Worm (Caenorhabditis elegans) whole organism, young adult: ENCODE data around the gene C16C8.26.

ENCODE experiments used
- B0019.2 ChIP-seq: fragments of 200-800 bp; sonication (Bioruptor generic); conservative IDR thresholded peaks from 2 replicates; pipeline ENCODE4 v1.3.6; 2022; ENCODE audit warnings: missing genetic modification reagents, missing genetic modification characterization, missing compliant biosample characterization
- Y79H2A.3 ChIP-seq: fragments of 200-800 bp; sonication (Bioruptor generic); conservative IDR thresholded peaks from 2 replicates; pipeline ENCODE4 v1.3.6; 2022; ENCODE audit warnings: missing genetic modification reagents, missing genetic modification characterization, missing compliant biosample characterization

ce11 chrII:3499386-3499785 lies 41.3 kb upstream of the C16C8.26 start, which contains the start of gene Y49F6B.9:
- TF ChIP-seq Y79H2A.3 (GFP tag; lab: Robert Waterston, UW), result no peak
- no peak for TF ChIP-seq B0019.2 (GFP tag; lab: Robert Waterston, UW)
